Fruit fly (Drosophila melanogaster): ENCODE measurements around the gene Fuca.

DNA sequence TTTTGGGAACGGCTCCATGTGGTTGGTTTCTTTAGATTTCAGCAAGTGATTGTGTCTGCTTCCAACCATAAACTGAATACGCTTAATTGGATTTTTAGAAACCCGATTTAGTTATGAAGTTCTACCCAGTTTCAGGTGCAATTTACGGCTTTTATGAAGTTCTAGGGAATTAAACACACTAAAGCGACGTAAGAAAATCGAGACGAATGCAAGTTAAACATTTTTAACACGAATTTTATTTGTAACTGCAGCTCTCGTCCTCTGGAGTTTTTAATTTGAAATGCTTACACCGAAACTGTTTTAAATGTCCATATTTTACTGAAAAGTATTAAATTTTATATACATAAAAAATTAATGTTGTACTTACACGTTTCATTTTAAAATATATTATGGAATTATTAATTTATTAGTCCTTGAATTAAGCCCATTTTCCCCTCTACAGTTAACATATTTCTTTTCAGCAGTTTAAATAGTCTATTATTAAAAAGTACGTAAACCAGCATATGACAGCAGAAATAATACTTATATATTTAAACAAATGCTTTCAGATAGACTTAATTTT lies 41.5 kb upstream of the Fuca start, which contains the start of the genes CG46412 and CG33267:
- TF ChIP-seq fd102C (GFP tag; optimal IDR thresholded peaks at IDR 0.05), result no peak
- TF ChIP-seq Neu2 (GFP tag; optimal IDR thresholded peaks at IDR 0.05; ENCODE audit: borderline replicate concordance), result no peak
- no peak for TF ChIP-seq Atf-2 (GFP tag; optimal IDR thresholded peaks at IDR 0.05)
- no peak for TF ChIP-seq CG4707 (GFP tag; optimal IDR thresholded peaks at IDR 0.05)
- TF ChIP-seq zen2 (GFP tag; IDR thresholded peaks at IDR 0.05; ENCODE audit: partially characterized antibody), result no peak
- TF ChIP-seq Hr78 (GFP tag; optimal IDR thresholded peaks at IDR 0.05), result no peak
- no peak for TF ChIP-seq CG32767 (GFP tag; IDR thresholded peaks at IDR 0.05)
- no peak for TF ChIP-seq Lim3 (GFP tag; IDR thresholded peaks at IDR 0.05)
- no peak for TF ChIP-seq Ravus (GFP tag; IDR thresholded peaks at IDR 0.05)
- TF ChIP-seq pros (GFP tag; optimal IDR thresholded peaks at IDR 0.05), result no peak
- TF ChIP-seq Hey (tag; optimal IDR thresholded peaks at IDR 0.05), result no peak
